Fruit fly (Drosophila melanogaster) whole organism: ENCODE data around the gene RpL7.

Experiments used
- CG8478 ChIP-seq: fragments of >200 bp; optimal IDR thresholded peaks from 2 replicates; lab custom pipeline; 2018; ENCODE audit warnings: inconsistent platforms
- Dll ChIP-seq: fragments of >200 bp; optimal IDR thresholded peaks from 2 replicates; lab custom pipeline; 2017
- EcR ChIP-seq, 2 experiments: fragments of >200 bp; optimal IDR thresholded peaks; 2 replicates each; lab custom pipeline; 2017; ENCODE audit warnings: missing biosample characterization in 2 of 2, missing genetic modification characterization in 2 of 2, missing genetic modification reagents in 2 of 2
- pan ChIP-seq: fragments of >200 bp; optimal IDR thresholded peaks from 2 replicates; lab custom pipeline; 2017
- psq ChIP-seq: fragments of >200 bp; optimal IDR thresholded peaks from 2 replicates; lab custom pipeline; 2017
- usp ChIP-seq: fragments of >200 bp; optimal IDR thresholded peaks from 2 replicates; lab custom pipeline; 2017; ENCODE audit warnings: missing biosample characterization, missing genetic modification characterization, mixed read lengths

The RpL7 gene

dm6 chr2L:10232152-10232816, 31.5 kb downstream of the RpL7 start, which contains the start of gene eEF1delta:
eEF1delta (plus strand) TSS chr2L:10232507.
- TF ChIP-seq usp (GFP tag; lab: Kevin White, UChicago) (no peak), Dll (no peak), CG8478 (lab: Kevin White, UChicago) (no peak), pan (lab: Kevin White, UChicago) (no peak), EcR (GFP tag; optimal IDR thresholded peaks at IDR 0.05; lab: Kevin White, UChicago) (no peak), psq (lab: Kevin White, UChicago) (no peak)

dm6 chr2L:10232827-10233226, 32.0 kb downstream of the RpL7 start:
- no peak for TF ChIP-seq CG8478 (lab: Kevin White, UChicago)
- TF ChIP-seq pan (lab: Kevin White, UChicago): no peak

- TF ChIP-seq pan (lab: Kevin White, UChicago) (peak; percentile 8), usp (GFP tag; lab: Kevin White, UChicago) (no peak), EcR (GFP tag; optimal IDR thresholded peaks at IDR 0.05; lab: Kevin White, UChicago) (no peak)
Measured at dm6 chr2L:10237725-10238446, 37.1 kb downstream of the RpL7 start, which contains the start of gene mthl15. mthl15 (minus strand) TSS chr2L:10238317.

dm6 chr2L:10238726-10239652, 38.2 kb downstream of the RpL7 start, which contains the start of gene me31B:
me31B (plus strand) TSS chr2L:10239341.
- TF ChIP-seq EcR (GFP tag; optimal IDR thresholded peaks at IDR 0.05; lab: Kevin White, UChicago): no peak
- TF ChIP-seq usp (GFP tag; lab: Kevin White, UChicago): no peak
- TF ChIP-seq pan (lab: Kevin White, UChicago): no peak
- no peak for TF ChIP-seq CG8478 (lab: Kevin White, UChicago)
- TF ChIP-seq Dll: no peak
- no peak for TF ChIP-seq psq (lab: Kevin White, UChicago)

- TF ChIP-seq EcR (GFP tag; optimal IDR thresholded peaks at IDR 0.05; lab: Kevin White, UChicago): no peak
- no peak for TF ChIP-seq pan (lab: Kevin White, UChicago)
- TF ChIP-seq Dll: no peak
- no peak for TF ChIP-seq usp (GFP tag; lab: Kevin White, UChicago)
- TF ChIP-seq psq (lab: Kevin White, UChicago): no peak
- TF ChIP-seq CG8478 (lab: Kevin White, UChicago): no peak
Measured at dm6 chr2L:10246785-10247190, 46.0 kb downstream of the RpL7 start, which contains the start of gene chico. chico (minus strand) TSS chr2L:10247078.

- TF ChIP-seq pan (lab: Kevin White, UChicago): no peak
Measured at dm6 chr2L:10249655-10250202, 48.9 kb downstream of the RpL7 start.

dm6 chr2L:10250441-10250847, 49.6 kb downstream of the RpL7 start, which contains the start of the genes bsk and CG31717:
bsk (minus strand) TSS chr2L:10250501.
CG31717 (plus strand) TSS chr2L:10250737.
- TF ChIP-seq pan (lab: Kevin White, UChicago): no peak
- no peak for TF ChIP-seq CG8478 (lab: Kevin White, UChicago)
- TF ChIP-seq usp (GFP tag; lab: Kevin White, UChicago): no peak
- no peak for TF ChIP-seq Dll
- no peak for TF ChIP-seq EcR (GFP tag; optimal IDR thresholded peaks at IDR 0.05; lab: Kevin White, UChicago)
- no peak for TF ChIP-seq psq (lab: Kevin White, UChicago)

- TF ChIP-seq pan (lab: Kevin White, UChicago) (no peak), usp (GFP tag; lab: Kevin White, UChicago) (no peak), psq (lab: Kevin White, UChicago) (no peak), CG8478 (lab: Kevin White, UChicago) (no peak), EcR (GFP tag; optimal IDR thresholded peaks at IDR 0.05; lab: Kevin White, UChicago) (no peak), Dll (no peak)
Measured at dm6 chr2L:10251592-10251991, 50.8 kb downstream of the RpL7 start, which contains the start of gene Ror. Ror (plus strand) TSS chr2L:10251843.
